Worm (Caenorhabditis elegans): ENCODE measurements around the gene otpl-3.
"Not testable (repeated sequence)": the region's sequence is repeated elsewhere in the genome, so short reads cannot be mapped to it uniquely, and the experiment has no call there.

otpl-3 gene

DNA sequence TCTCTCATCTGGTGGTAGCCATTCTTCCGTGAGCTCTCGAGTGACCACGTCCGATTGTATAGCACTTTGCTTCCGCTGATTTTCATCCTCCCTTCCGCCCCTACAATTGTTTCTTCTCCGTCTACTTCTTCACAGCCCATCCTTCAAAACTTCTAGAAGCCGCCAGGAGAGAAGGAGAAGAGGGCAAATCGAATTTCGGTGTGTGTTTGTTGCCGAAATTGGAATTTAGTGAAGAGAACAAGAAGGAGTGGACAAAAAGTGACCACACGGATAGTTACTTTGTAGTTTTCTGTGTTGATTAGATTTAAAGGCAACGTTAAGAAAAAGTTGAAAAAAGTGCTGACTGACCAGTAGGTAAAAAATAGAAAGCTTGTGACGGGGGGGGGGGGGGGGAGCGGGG is 31.5 kb downstream of the otpl-3 start:
- TF ChIP-seq dao-5 (tag; optimal IDR thresholded peaks at IDR 0.05) (no peak), W03F9.2 (tag; optimal IDR thresholded peaks at IDR 0.05) (no peak), him-1 (tag; optimal IDR thresholded peaks at IDR 0.05) (no peak)

DNA sequence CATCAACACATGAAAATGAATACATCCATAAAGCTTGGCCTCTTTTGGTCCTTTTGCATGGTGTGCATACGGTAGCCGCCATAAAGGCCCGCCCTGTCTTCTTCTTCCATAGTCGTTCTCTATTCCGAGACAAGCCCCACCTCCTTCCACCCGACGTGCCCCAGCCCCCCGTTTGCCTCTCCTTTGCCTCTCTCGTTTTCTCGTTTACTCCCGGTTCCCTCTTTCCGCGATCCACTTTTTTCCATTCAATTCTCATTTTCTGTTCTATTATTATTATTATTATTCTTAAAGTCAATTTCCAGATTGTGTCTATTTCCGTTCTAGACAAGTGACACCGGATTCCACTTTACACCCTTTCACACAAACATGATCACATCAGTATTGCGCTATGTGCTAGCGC is 35.2 kb downstream of the otpl-3 start, which contains the start of gene unc-6:
Gene unc-6 (plus strand): TSS at position 301 of the 400 bp plus-strand sequence.
- TF ChIP-seq him-1 (tag; optimal IDR thresholded peaks at IDR 0.05) = no peak

ce11 chrX:6888208-6888607 is 36.4 kb downstream of the otpl-3 start:
- no peak for TF ChIP-seq dao-5 (tag; optimal IDR thresholded peaks at IDR 0.05)
- TF ChIP-seq W03F9.2 (tag; optimal IDR thresholded peaks at IDR 0.05) = no peak
- TF ChIP-seq him-1 (tag; optimal IDR thresholded peaks at IDR 0.05) = no peak

ce11 chrX:6885227-6885853 is 39.2 kb downstream of the otpl-3 start, which contains the start of gene F41C6.7:
Gene F41C6.7, minus strand, starts transcription at chrX:6885277.
- TF ChIP-seq W03F9.2 (tag; optimal IDR thresholded peaks at IDR 0.05) = no peak
- TF ChIP-seq him-1 (tag; optimal IDR thresholded peaks at IDR 0.05) = no peak
- TF ChIP-seq dao-5 (tag; optimal IDR thresholded peaks at IDR 0.05) = no peak

ce11 chrX:6884439-6884838 is 40.1 kb downstream of the otpl-3 start:
- TF ChIP-seq W03F9.2 (tag; optimal IDR thresholded peaks at IDR 0.05) (no peak), him-1 (tag; optimal IDR thresholded peaks at IDR 0.05) (no peak), dao-5 (tag; optimal IDR thresholded peaks at IDR 0.05) (no peak)

DNA sequence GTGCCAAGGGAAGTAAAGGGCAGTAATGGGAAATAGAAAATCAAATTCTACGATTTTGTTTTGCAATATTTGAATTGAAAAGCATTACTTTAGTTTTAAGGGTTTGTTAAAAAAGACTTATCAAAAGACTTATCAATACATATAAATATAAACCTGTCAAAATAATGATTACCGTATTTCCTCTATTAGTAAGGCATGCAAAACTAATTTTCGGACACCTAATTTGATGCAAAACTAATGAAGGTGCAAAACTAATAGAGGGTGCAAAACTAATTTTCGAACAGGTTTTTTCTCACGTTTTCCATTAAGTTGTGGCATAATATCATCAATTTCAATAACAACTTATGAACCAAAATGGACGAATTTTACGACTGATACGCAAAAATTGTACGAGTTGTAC is 42.8 kb downstream of the otpl-3 start, which contains the start of gene F41C6.6:
Gene F41C6.6 (minus strand): TSS at position 101 of the 400 bp plus-strand sequence.
- TF ChIP-seq W03F9.2, him-1, dao-5 (tag; optimal IDR thresholded peaks at IDR 0.05): not testable (repeated sequence)

- TF ChIP-seq him-1 (tag; optimal IDR thresholded peaks at IDR 0.05) (no peak), W03F9.2 (tag; optimal IDR thresholded peaks at IDR 0.05) (no peak), dao-5 (tag; optimal IDR thresholded peaks at IDR 0.05) (no peak)
Measured at ce11 chrX:6877436-6877835, 47.1 kb downstream of the otpl-3 start, which contains the start of gene col-173. Gene col-173, minus strand, starts transcription at chrX:6877536.

- TF ChIP-seq dao-5 (tag; optimal IDR thresholded peaks at IDR 0.05) = no peak
- TF ChIP-seq W03F9.2 (tag; optimal IDR thresholded peaks at IDR 0.05) = no peak
- no peak for TF ChIP-seq him-1 (tag; optimal IDR thresholded peaks at IDR 0.05)
Measured at ce11 chrX:6875273-6875672, 49.3 kb downstream of the otpl-3 start.

DNA sequence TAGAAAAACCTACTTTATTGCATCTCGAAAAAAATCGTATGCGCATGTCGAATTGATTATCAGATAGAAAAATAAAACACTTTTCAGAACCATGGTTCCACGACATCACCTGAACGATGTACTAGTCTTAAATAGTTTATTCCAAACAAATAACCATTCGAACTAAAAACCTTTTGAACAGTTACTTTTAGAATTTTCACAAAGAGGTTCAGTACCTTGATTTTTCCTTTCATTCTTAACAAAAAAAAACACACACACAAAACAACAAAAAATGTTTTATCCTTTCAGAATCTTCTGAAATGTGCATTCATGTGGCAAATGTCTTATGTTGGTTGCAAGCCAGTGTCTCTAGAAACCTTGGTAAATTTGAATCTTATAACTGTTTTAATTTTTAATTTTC is 49.8 kb downstream of the otpl-3 start, which contains the start of gene F41C6.4:
Gene F41C6.4 (minus strand): TSS at position 101 of the 400 bp plus-strand sequence.
- TF ChIP-seq W03F9.2 (tag; optimal IDR thresholded peaks at IDR 0.05) = no peak
- no peak for TF ChIP-seq dao-5 (tag; optimal IDR thresholded peaks at IDR 0.05)
- no peak for TF ChIP-seq him-1 (tag; optimal IDR thresholded peaks at IDR 0.05)

All from whole organism, L4/young adult.